Fruit fly (Drosophila melanogaster): ENCODE measurements around the gene CG1632.

Gene CG1632

DNA sequence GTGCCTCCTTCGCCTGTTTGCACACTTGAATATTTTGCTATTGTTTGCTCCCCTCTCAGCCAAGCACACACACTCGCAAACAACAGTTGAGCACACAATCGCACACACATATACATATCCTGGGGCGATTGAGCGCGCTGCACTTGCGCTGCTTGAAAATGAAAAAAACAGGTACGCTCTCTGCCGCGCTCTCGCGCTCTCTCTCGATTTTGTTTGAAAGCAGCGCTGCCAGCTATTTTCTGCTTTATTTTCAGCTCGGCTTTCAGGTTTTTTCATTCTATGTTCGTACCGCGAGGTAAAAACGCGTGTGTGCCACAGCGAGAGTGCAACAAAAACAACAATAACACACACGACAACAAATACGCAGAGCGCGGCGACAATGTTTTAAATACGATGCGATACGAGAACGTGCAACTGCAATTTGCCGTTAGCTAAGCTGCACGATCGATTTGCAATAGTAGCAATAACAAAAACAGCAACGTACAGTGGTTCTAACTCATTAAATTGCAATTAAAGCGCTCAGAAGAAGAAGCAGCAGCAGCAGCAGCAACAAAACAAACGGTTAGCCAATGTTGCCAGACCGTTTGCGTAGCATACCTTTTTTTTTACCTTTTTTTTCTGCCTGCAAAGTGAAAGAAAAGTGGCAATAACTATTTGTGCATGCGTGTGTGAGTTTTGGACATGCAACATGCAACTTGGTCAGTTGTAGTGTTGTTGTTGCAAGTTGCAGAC, 36.4 kb upstream of the CG1632 start:
- TF ChIP-seq D1 (tag; optimal IDR thresholded peaks at IDR 0.05) (no peak), CG10348 (GFP tag; IDR thresholded peaks at IDR 0.05) (no peak), CG14655 (GFP tag; optimal IDR thresholded peaks at IDR 0.05) (peak; percentile 1), CG13204 (GFP tag; optimal IDR thresholded peaks at IDR 0.05) (no peak), Snoo (tag; optimal IDR thresholded peaks at IDR 0.05) (no peak), CG8301 (tag; optimal IDR thresholded peaks at IDR 0.05) (no peak), CG17806 (tag; optimal IDR thresholded peaks at IDR 0.05) (no peak), CG9948 (tag; optimal IDR thresholded peaks at IDR 0.05) (no peak), CG34367 (tag; optimal IDR thresholded peaks at IDR 0.05) (no peak), Pif1A (GFP tag; optimal IDR thresholded peaks at IDR 0.05) (no peak), CG12605 (GFP tag; IDR thresholded peaks at IDR 0.05) (no peak), gl (tag; optimal IDR thresholded peaks at IDR 0.05) (no peak), CG8159 (tag; optimal IDR thresholded peaks at IDR 0.05) (no peak), EcR (GFP tag; optimal IDR thresholded peaks at IDR 0.05) (no peak), CG4496 (GFP tag; IDR thresholded peaks at IDR 0.05) (0 out of 3 replicates have a peak, but pooled peaks have one; percentile 46), CG15710 (tag; optimal IDR thresholded peaks at IDR 0.05) (no peak), Pif1B (GFP tag; optimal IDR thresholded peaks at IDR 0.05) (no peak), Ets98B (GFP tag; IDR thresholded peaks at IDR 0.05) (no peak; the same call in 1 of the 2 replicates), CG32121 (GFP tag; IDR thresholded peaks at IDR 0.05) (no peak), rn (GFP tag; IDR thresholded peaks at IDR 0.05) (no peak), fd96Ca (GFP tag; IDR thresholded peaks at IDR 0.05) (peak; percentile 6; the same call in 1 of the 3 replicates)

DNA sequence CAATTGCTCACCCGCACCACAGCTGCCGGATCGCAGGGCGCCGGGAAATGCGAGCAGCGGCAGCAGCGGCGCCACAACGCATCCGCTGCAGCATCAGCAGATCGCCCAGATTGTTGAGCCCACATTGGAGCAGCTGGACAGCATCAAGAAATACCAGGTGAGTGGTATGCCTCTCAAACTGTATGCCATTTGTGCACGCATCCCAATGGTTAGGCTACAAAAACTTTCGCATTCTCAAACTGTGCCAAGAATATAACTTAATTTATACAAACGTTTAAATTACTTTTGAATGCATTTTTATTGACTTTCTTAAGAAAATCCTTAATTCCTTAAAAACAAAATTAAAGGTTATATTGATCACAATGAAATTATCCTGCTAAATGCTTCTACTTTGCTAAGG, 24.5 kb upstream of the CG1632 start:
- TF ChIP-seq CG4496 (GFP tag; IDR thresholded peaks at IDR 0.05) = no peak
- TF ChIP-seq CG34367 (tag; optimal IDR thresholded peaks at IDR 0.05) = no peak
- no peak for TF ChIP-seq Pif1B (GFP tag; optimal IDR thresholded peaks at IDR 0.05)
- no peak for TF ChIP-seq rn (GFP tag; IDR thresholded peaks at IDR 0.05)
- TF ChIP-seq CG8301 (tag; optimal IDR thresholded peaks at IDR 0.05) = no peak
- TF ChIP-seq CG8159 (tag; optimal IDR thresholded peaks at IDR 0.05) = no peak
- no peak for TF ChIP-seq Ets98B (GFP tag; IDR thresholded peaks at IDR 0.05)
- no peak for TF ChIP-seq gl (tag; optimal IDR thresholded peaks at IDR 0.05)
- TF ChIP-seq CG13204 (GFP tag; optimal IDR thresholded peaks at IDR 0.05) = no peak
- no peak for TF ChIP-seq D1 (tag; optimal IDR thresholded peaks at IDR 0.05)
- TF ChIP-seq CG10348 (GFP tag; IDR thresholded peaks at IDR 0.05) = no peak
- no peak for TF ChIP-seq Pif1A (GFP tag; optimal IDR thresholded peaks at IDR 0.05)
- TF ChIP-seq CG14655 (GFP tag; optimal IDR thresholded peaks at IDR 0.05) = no peak
- TF ChIP-seq CG9948 (tag; optimal IDR thresholded peaks at IDR 0.05) = no peak
- TF ChIP-seq CG17806 (tag; optimal IDR thresholded peaks at IDR 0.05) = no peak
- no peak for TF ChIP-seq CG32121 (GFP tag; IDR thresholded peaks at IDR 0.05)
- no peak for TF ChIP-seq fd96Ca (GFP tag; IDR thresholded peaks at IDR 0.05)
- no peak for TF ChIP-seq Snoo (tag; optimal IDR thresholded peaks at IDR 0.05)
- no peak for TF ChIP-seq EcR (GFP tag; optimal IDR thresholded peaks at IDR 0.05)
- no peak for TF ChIP-seq CG12605 (GFP tag; IDR thresholded peaks at IDR 0.05)

DNA sequence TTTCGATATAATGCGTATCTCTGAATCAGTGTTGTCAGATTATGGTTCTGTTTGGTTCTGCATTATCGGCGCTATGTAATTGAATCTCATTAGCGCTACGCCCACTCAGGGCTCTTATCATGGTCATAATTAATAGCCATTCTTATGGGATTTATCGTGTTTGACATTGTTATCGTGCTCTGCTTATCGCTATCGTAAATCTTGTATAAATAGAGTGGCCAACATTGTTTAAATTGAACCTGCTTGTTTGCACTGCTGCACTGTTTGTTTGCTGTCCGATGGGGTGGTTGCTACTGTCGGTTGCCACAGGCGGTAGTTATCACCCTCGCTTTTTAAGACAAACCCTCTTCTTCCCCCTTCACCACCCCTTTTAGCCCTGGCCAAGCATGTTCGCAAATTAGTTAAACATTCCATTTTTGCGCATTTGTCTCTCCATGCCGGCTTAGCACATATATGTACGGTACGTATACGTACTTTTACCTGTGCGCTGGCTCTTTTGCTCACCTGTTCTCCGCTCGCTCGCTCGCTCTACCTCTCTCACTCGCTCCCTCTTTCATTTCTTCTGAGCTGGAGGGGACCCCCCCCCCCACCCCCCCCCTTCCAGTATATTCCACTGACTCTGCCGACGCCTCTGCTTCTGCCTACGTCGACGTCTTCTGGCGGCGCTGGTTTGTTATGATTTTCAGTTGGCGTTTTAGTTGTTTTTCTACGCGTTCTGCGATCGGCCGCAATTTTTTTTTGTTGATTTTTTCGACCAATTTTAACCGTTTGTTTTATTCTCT, 22.4 kb upstream of the CG1632 start:
- TF ChIP-seq CG12605 (GFP tag; IDR thresholded peaks at IDR 0.05) = no peak
- TF ChIP-seq CG17806 (tag; optimal IDR thresholded peaks at IDR 0.05) = peak; percentile 18
- TF ChIP-seq CG13204 (GFP tag; optimal IDR thresholded peaks at IDR 0.05) = peak; percentile 2
- peak; percentile 65 for TF ChIP-seq gl (tag; optimal IDR thresholded peaks at IDR 0.05)
- no peak for TF ChIP-seq D1 (tag; optimal IDR thresholded peaks at IDR 0.05)
- peak; percentile 11 for TF ChIP-seq EcR (GFP tag; optimal IDR thresholded peaks at IDR 0.05)
- 0 out of 2 replicates have a peak, but pooled peaks have one; percentile 39 for TF ChIP-seq Ets98B (GFP tag; IDR thresholded peaks at IDR 0.05)
- no peak for TF ChIP-seq CG8301 (tag; optimal IDR thresholded peaks at IDR 0.05)
- peak; percentile 35 for TF ChIP-seq CG14655 (GFP tag; optimal IDR thresholded peaks at IDR 0.05)
- peak; percentile 16 for TF ChIP-seq CG8159 (tag; optimal IDR thresholded peaks at IDR 0.05)
- peak; percentile 8 for TF ChIP-seq CG15710 (tag; optimal IDR thresholded peaks at IDR 0.05)
- peak; percentile 60 for TF ChIP-seq Pif1B (GFP tag; optimal IDR thresholded peaks at IDR 0.05)
- TF ChIP-seq fd96Ca (GFP tag; IDR thresholded peaks at IDR 0.05) = no peak
- TF ChIP-seq CG34367 (tag; optimal IDR thresholded peaks at IDR 0.05) = peak; percentile 35
- TF ChIP-seq Pif1A (GFP tag; optimal IDR thresholded peaks at IDR 0.05) = peak; percentile 67
- TF ChIP-seq CG10348 (GFP tag; IDR thresholded peaks at IDR 0.05) = no peak

DNA sequence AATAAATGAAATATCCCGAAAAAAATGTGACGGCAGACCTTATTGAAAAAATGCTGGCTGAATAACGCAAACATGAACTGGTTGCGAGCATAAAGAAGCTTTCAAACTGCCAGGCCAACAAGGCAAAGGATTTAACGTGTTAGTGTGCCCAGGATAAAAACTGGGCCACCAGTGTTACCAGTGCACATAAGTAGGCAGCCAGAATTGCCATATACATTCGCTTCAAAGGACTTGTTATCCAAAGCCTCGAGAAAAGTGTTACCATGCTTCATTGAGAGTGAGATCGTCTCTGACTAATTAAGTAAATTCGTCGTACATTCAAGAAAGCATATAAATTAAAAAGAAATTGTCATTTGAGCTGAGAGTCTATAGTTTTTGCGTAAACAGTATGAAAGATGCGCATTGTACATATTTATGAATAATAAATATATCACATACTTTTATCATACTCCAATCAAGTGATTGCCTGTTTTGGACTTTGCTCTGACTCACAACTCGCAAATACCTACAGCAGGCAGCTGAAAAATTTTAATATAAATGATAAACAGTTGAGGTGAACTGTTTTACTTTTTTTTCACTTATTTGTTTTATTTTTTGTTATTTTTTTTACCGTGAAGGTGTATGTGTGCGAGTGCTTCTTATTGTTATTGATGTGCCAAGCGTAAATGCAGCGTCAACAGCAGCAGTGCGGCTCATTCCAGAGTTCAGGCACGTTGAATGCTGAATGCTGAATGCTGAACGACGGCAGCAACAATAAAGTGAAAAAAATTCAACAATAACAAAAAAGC, 21.0 kb upstream of the CG1632 start:
- TF ChIP-seq CG4496 (GFP tag; IDR thresholded peaks at IDR 0.05) (no peak), fd96Ca (GFP tag; IDR thresholded peaks at IDR 0.05) (no peak), Snoo (tag; optimal IDR thresholded peaks at IDR 0.05) (peak; percentile 24), CG17806 (tag; optimal IDR thresholded peaks at IDR 0.05) (no peak), D1 (tag; optimal IDR thresholded peaks at IDR 0.05) (no peak), Pif1B (GFP tag; optimal IDR thresholded peaks at IDR 0.05) (peak; percentile 4), CG34367 (tag; optimal IDR thresholded peaks at IDR 0.05) (peak; percentile 7), CG15710 (tag; optimal IDR thresholded peaks at IDR 0.05) (peak; percentile 15), Pif1A (GFP tag; optimal IDR thresholded peaks at IDR 0.05) (peak; percentile 35), gl (tag; optimal IDR thresholded peaks at IDR 0.05) (peak; percentile 49)
